Fruit fly (Drosophila melanogaster): ENCODE results near the gene CG8097.

The CG8097 gene

DNA sequence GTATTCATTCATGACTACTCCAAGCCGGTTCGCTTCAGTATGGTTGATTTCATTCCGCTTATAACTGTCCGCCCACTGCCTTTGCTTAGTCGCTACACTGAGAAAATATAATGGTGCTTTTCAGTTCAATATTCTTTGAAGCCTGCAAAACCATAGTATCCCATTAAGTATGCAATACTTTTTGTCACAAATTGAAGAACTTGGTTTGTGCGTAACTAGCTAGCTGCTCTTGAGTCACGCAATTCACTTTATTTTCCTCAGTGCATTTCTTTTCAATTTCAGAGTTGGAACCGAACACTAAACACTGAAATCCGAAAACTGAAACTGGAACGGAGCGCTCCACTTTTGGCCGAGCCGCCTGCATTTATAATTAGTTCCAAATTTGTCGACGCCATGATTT, 16.7 kb downstream of the CG8097 start (continued):
- TF ChIP-seq achi (GFP tag; optimal IDR thresholded peaks at IDR 0.05) (no peak), Eip93F (GFP tag; optimal IDR thresholded peaks at IDR 0.05) (no peak), esn (GFP tag; optimal IDR thresholded peaks at IDR 0.05) (peak; percentile 14), CG8632 (GFP tag; optimal IDR thresholded peaks at IDR 0.05) (no peak), CG7368 (GFP tag; optimal IDR thresholded peaks at IDR 0.05) (no peak), Met (GFP tag; optimal IDR thresholded peaks at IDR 0.05) (peak; percentile 24), CG6276 (GFP tag; optimal IDR thresholded peaks at IDR 0.05) (peak; percentile 59), Eip75B (GFP tag; optimal IDR thresholded peaks at IDR 0.05) (no peak), pdm3 (GFP tag; optimal IDR thresholded peaks at IDR 0.05) (peak; percentile 47), acj6 (GFP tag; optimal IDR thresholded peaks at IDR 0.05) (peak; percentile 17), CG11294 (GFP tag; IDR thresholded peaks at IDR 0.05) (no peak), ss (GFP tag; optimal IDR thresholded peaks at IDR 0.05) (no peak), Gug (GFP tag; IDR thresholded peaks at IDR 0.05) (no peak; the same call in 1 of the 2 replicates), Ets96B (tag; optimal IDR thresholded peaks at IDR 0.05) (no peak), Smox (GFP tag; optimal IDR thresholded peaks at IDR 0.05) (no peak), OdsH (GFP tag; optimal IDR thresholded peaks at IDR 0.05) (peak; percentile 36), CG3919 (GFP tag; optimal IDR thresholded peaks at IDR 0.05) (peak; percentile 25), Sox102F (GFP tag; optimal IDR thresholded peaks at IDR 0.05) (no peak), eg (GFP tag; IDR thresholded peaks at IDR 0.05) (peak; percentile 77), CG31627 (GFP tag; optimal IDR thresholded peaks at IDR 0.05) (peak; percentile 2), fkh (GFP tag; optimal IDR thresholded peaks at IDR 0.05) (no peak), Lpt (GFP tag; optimal IDR thresholded peaks at IDR 0.05) (peak; percentile 21), CG6792 (GFP tag; optimal IDR thresholded peaks at IDR 0.05) (no peak), CG11762 (GFP tag; optimal IDR thresholded peaks at IDR 0.05; ENCODE audit: insufficient read depth) (peak; percentile 6), Hr4 (GFP tag; optimal IDR thresholded peaks at IDR 0.05) (peak; percentile 67), CG34406 (GFP tag; optimal IDR thresholded peaks at IDR 0.05) (no peak), CG6854 (GFP tag; optimal IDR thresholded peaks at IDR 0.05) (no peak), CG1621 (tag; optimal IDR thresholded peaks at IDR 0.05) (no peak), dac (GFP tag; optimal IDR thresholded peaks at IDR 0.05) (no peak), net (GFP tag; optimal IDR thresholded peaks at IDR 0.05) (peak; percentile 3), fd85E (GFP tag; optimal IDR thresholded peaks at IDR 0.05) (no peak), CG10631 (GFP tag; optimal IDR thresholded peaks at IDR 0.05) (no peak), Hr38 (GFP tag; optimal IDR thresholded peaks at IDR 0.05) (no peak), CG16779 (tag; optimal IDR thresholded peaks at IDR 0.05) (no peak), vri (GFP tag; optimal IDR thresholded peaks at IDR 0.05) (no peak)

dm6 chrX:15601285-15601684, 18.3 kb downstream of the CG8097 start:
- TF ChIP-seq pdm3 (GFP tag; optimal IDR thresholded peaks at IDR 0.05) (peak; percentile 35), CG32006 (GFP tag; optimal IDR thresholded peaks at IDR 0.05) (peak; percentile 66), CG10631 (GFP tag; optimal IDR thresholded peaks at IDR 0.05) (peak; percentile 15), eg (GFP tag; IDR thresholded peaks at IDR 0.05) (peak; percentile 42; the same call in 1 of the 3 replicates), CG16779 (tag; optimal IDR thresholded peaks at IDR 0.05) (no peak), Ets96B (tag; optimal IDR thresholded peaks at IDR 0.05) (peak; percentile 15), spab (GFP tag; optimal IDR thresholded peaks at IDR 0.05) (no peak), CG4318 (GFP tag; optimal IDR thresholded peaks at IDR 0.05) (peak; percentile 22), fkh (GFP tag; optimal IDR thresholded peaks at IDR 0.05) (no peak), Hr4 (GFP tag; optimal IDR thresholded peaks at IDR 0.05) (peak; percentile 47), CG6276 (GFP tag; optimal IDR thresholded peaks at IDR 0.05) (peak; percentile 42), Eip78C (GFP tag) (peak; percentile 66), dac (GFP tag; optimal IDR thresholded peaks at IDR 0.05) (peak; percentile 19), achi (GFP tag; optimal IDR thresholded peaks at IDR 0.05) (peak; percentile 12), CG8119 (GFP tag; IDR thresholded peaks at IDR 0.05) (0 out of 3 replicates have a peak, but pooled peaks have one; percentile 24), CG15336 (GFP tag; IDR thresholded peaks at IDR 0.05) (peak; percentile 52; the same call in 1 of the 2 replicates), Smox (GFP tag; optimal IDR thresholded peaks at IDR 0.05) (no peak), CG6163 (GFP tag; IDR thresholded peaks at IDR 0.05) (0 out of 3 replicates have a peak, but pooled peaks have one; percentile 12), net (GFP tag; optimal IDR thresholded peaks at IDR 0.05) (peak; percentile 11), Sox14 (GFP tag; optimal IDR thresholded peaks at IDR 0.05) (no peak), CG11902 (GFP tag; optimal IDR thresholded peaks at IDR 0.05) (no peak), OdsH (GFP tag; optimal IDR thresholded peaks at IDR 0.05) (peak; percentile 36), Hr39 (GFP tag; optimal IDR thresholded peaks at IDR 0.05) (no peak), Lpt (GFP tag; optimal IDR thresholded peaks at IDR 0.05) (peak; percentile 34)
